Fruit fly (Drosophila melanogaster) S2 (cell line): ENCODE measurements around the gene Rab9Fa.

Source experiments
- CG8478 ChIP-seq: fragments of >200 bp; optimal IDR thresholded peaks from 2 replicates; lab custom pipeline; 2018
- CTCF ChIP-seq, 2 experiments: fragments of >200 bp; optimal IDR thresholded peaks; 2 replicates each; lab custom pipeline; 2018

- TF ChIP-seq CTCF (optimal IDR thresholded peaks at IDR 0.05; lab: Kevin White, UChicago) (no peak), CG8478 (lab: Kevin White, UChicago) (no peak)
Observed at dm6 chrX:10935587-10935986, 15.2 kb downstream of the Rab9Fa start.
